Worm (Caenorhabditis elegans) whole organism, L1 larva: ENCODE measurements around the gene twk-46.

Experiments
- C04F5.9 ChIP-seq: sonication (generic microtip); optimal IDR thresholded peaks from 2 replicates; lab custom pipeline; 2016; ENCODE audit warnings: missing genetic modification characterization, missing compliant biosample characterization
- C16A3.4 ChIP-seq: fragments of 150-350 bp; optimal IDR thresholded peaks from 2 replicates; lab custom pipeline; 2014; ENCODE audit warnings: missing biosample characterization, missing genetic modification characterization
- Y116A8C.19 ChIP-seq: sonication (generic microtip); optimal IDR thresholded peaks from 2 replicates; lab custom pipeline; 2016; ENCODE audit warnings: missing compliant biosample characterization, missing genetic modification characterization, borderline replicate concordance
- aha-1 ChIP-seq: fragments of 150-350 bp; optimal IDR thresholded peaks from 2 replicates; lab custom pipeline; 2014; ENCODE audit warnings: missing biosample characterization, missing genetic modification characterization
- aly-2 ChIP-seq: fragments of 150-350 bp; optimal IDR thresholded peaks from 2 replicates; lab custom pipeline; 2014; ENCODE audit warnings: missing biosample characterization, missing genetic modification characterization
- ama-1 ChIP-seq: fragments of 150-350 bp; optimal IDR thresholded peaks from 2 replicates; lab custom pipeline; 2014
- blmp-1 ChIP-seq: fragments of 150-350 bp; optimal IDR thresholded peaks from 2 replicates; lab custom pipeline; 2014; ENCODE audit warnings: missing biosample characterization, missing genetic modification characterization
- ceh-90 ChIP-seq: sonication (generic microtip); optimal IDR thresholded peaks from 2 replicates; lab custom pipeline; 2016; ENCODE audit warnings: missing genetic modification characterization, missing compliant biosample characterization
- dpl-1 ChIP-seq, 3 experiments: fragments of 150-350 bp in 2 of 3; sonication (generic microtip) in 1 of 3; optimal IDR thresholded peaks; 2 replicates each; lab custom pipeline; 2014 to 2017; ENCODE audit warnings: missing biosample characterization in 3 of 3, missing genetic modification characterization in 3 of 3, missing genetic modification reagents in 3 of 3
- dsc-1 ChIP-seq: sonication (generic microtip); optimal IDR thresholded peaks from 2 replicates; lab custom pipeline; 2016; ENCODE audit warnings: mild to moderate bottlenecking, missing genetic modification characterization, missing compliant biosample characterization
- efl-1 ChIP-seq, 4 experiments: fragments of 150-350 bp; optimal IDR thresholded peaks in 3 of 4; peaks in 1 of 4; 1 replicate in 1 of 4; 2 replicates in 3 of 4; lab custom pipeline; 2014; ENCODE audit warnings: missing biosample characterization in 2 of 4, missing genetic modification characterization in 2 of 4, missing genetic modification reagents in 2 of 4
- efl-3 ChIP-seq: fragments of 200-800 bp; sonication (Bioruptor generic); optimal IDR thresholded peaks from 2 replicates; lab custom pipeline; 2018; ENCODE audit warnings: mild to moderate bottlenecking, missing genetic modification characterization, missing compliant biosample characterization
- egl-13 ChIP-seq: sonication (generic microtip); optimal IDR thresholded peaks from 2 replicates; lab custom pipeline; 2016; ENCODE audit warnings: missing genotype, missing genetic modification reagents, missing genetic modification characterization, missing compliant biosample characterization
- egl-27 ChIP-seq, 2 experiments: fragments of 150-350 bp in 1 of 2; sonication (generic microtip); optimal IDR thresholded peaks; 3 replicates each; lab custom pipeline; 2017 to 2018; ENCODE audit warnings: missing biosample characterization in 2 of 2, missing genetic modification characterization in 2 of 2, missing genetic modification reagents in 2 of 2
- elt-2 ChIP-seq: sonication (generic microtip); optimal IDR thresholded peaks from 2 replicates; lab custom pipeline; 2016; ENCODE audit warnings: missing genetic modification characterization, mild to moderate bottlenecking, inconsistent platforms, missing compliant biosample characterization, missing genetic modification reagents
- fkh-10 ChIP-seq: sonication (generic microtip); optimal IDR thresholded peaks from 2 replicates; lab custom pipeline; 2017; ENCODE audit warnings: missing biosample characterization, missing genetic modification reagents, missing genetic modification characterization
- fkh-4 ChIP-seq: sonication (generic microtip); optimal IDR thresholded peaks from 2 replicates; lab custom pipeline; 2016; ENCODE audit warnings: missing compliant biosample characterization, missing genetic modification characterization, borderline replicate concordance
- fos-1 ChIP-seq: fragments of 150-350 bp; optimal IDR thresholded peaks from 2 replicates; lab custom pipeline; 2014; ENCODE audit warnings: missing biosample characterization, missing genetic modification characterization
- hlh-4 ChIP-seq: sonication (generic microtip); optimal IDR thresholded peaks from 2 replicates; lab custom pipeline; 2016; ENCODE audit warnings: mild to moderate bottlenecking, missing genetic modification characterization, missing compliant biosample characterization
- hpl-2 ChIP-seq: fragments of 150-350 bp; optimal IDR thresholded peaks from 2 replicates; lab custom pipeline; 2014; ENCODE audit warnings: missing biosample characterization, missing genetic modification reagents, missing genetic modification characterization
- jun-1 ChIP-seq: fragments of 150-350 bp; optimal IDR thresholded peaks from 2 replicates; lab custom pipeline; 2014; ENCODE audit warnings: missing biosample characterization, missing genetic modification reagents, missing genetic modification characterization
- lin-13 ChIP-seq: fragments of 150-350 bp; optimal IDR thresholded peaks from 2 replicates; lab custom pipeline; 2014; ENCODE audit warnings: missing biosample characterization, missing genetic modification reagents, missing genetic modification characterization
- lin-35 ChIP-seq, 2 experiments: fragments of 150-350 bp; optimal IDR thresholded peaks; 2 replicates each; lab custom pipeline; 2014; ENCODE audit warnings: missing biosample characterization in 2 of 2, missing genetic modification characterization in 2 of 2, missing genetic modification reagents in 2 of 2
- lir-3 ChIP-seq: sonication (generic microtip); optimal IDR thresholded peaks from 2 replicates; lab custom pipeline; 2016; ENCODE audit warnings: mild to moderate bottlenecking, missing genetic modification characterization, moderate library complexity, missing compliant biosample characterization; ENCODE audit not compliant: poor library complexity
- mef-2 ChIP-seq: fragments of 150-350 bp; optimal IDR thresholded peaks from 2 replicates; lab custom pipeline; 2014; ENCODE audit warnings: missing biosample characterization, missing genetic modification characterization
- nhr-19 ChIP-seq: fragments of 200-800 bp; sonication (Bioruptor generic); conservative IDR thresholded peaks from 2 replicates; pipeline ENCODE4 v1.3.6; 2022; ENCODE audit warnings: missing genetic modification characterization, missing compliant biosample characterization
- nhr-28 ChIP-seq: fragments of 150-350 bp; optimal IDR thresholded peaks from 2 replicates; lab custom pipeline; 2014; ENCODE audit warnings: missing biosample characterization, missing genetic modification characterization
- nhr-71 ChIP-seq: sonication (generic microtip); optimal IDR thresholded peaks from 2 replicates; lab custom pipeline; 2016; ENCODE audit warnings: mild to moderate bottlenecking, missing genetic modification characterization, moderate library complexity, missing compliant biosample characterization
- nhr-90 ChIP-seq: sonication (generic microtip); optimal IDR thresholded peaks from 2 replicates; lab custom pipeline; 2016; ENCODE audit warnings: mild to moderate bottlenecking, missing genetic modification characterization, missing compliant biosample characterization; ENCODE audit not compliant: poor library complexity
- pag-3 ChIP-seq: sonication (generic microtip); optimal IDR thresholded peaks from 2 replicates; lab custom pipeline; 2017; ENCODE audit warnings: missing genetic modification characterization, mild to moderate bottlenecking, missing compliant biosample characterization, antibody characterized with exemption, borderline replicate concordance; ENCODE audit not compliant: insufficient read depth
- rnt-1 ChIP-seq: sonication (generic microtip); optimal IDR thresholded peaks from 2 replicates; lab custom pipeline; 2016; ENCODE audit warnings: mild to moderate bottlenecking, missing genetic modification characterization, moderate library complexity, missing compliant biosample characterization
- skn-1 ChIP-seq: fragments of 150-350 bp; optimal IDR thresholded peaks from 2 replicates; lab custom pipeline; 2014; ENCODE audit warnings: missing biosample characterization, missing genetic modification characterization
- sox-4 ChIP-seq: sonication (generic microtip); optimal IDR thresholded peaks from 2 replicates; lab custom pipeline; 2016; ENCODE audit warnings: missing genetic modification characterization, missing compliant biosample characterization
- vab-15 ChIP-seq: sonication (generic microtip); optimal IDR thresholded peaks from 2 replicates; lab custom pipeline; 2017; ENCODE audit warnings: missing genotype, mild to moderate bottlenecking, missing genetic modification characterization, missing compliant biosample characterization
- zip-4 ChIP-seq: fragments of 200-800 bp; sonication (Bioruptor generic); optimal IDR thresholded peaks from 2 replicates; lab custom pipeline; 2018; ENCODE audit warnings: mild to moderate bottlenecking, missing genetic modification characterization, moderate library complexity, missing compliant biosample characterization

twk-46 gene

DNA sequence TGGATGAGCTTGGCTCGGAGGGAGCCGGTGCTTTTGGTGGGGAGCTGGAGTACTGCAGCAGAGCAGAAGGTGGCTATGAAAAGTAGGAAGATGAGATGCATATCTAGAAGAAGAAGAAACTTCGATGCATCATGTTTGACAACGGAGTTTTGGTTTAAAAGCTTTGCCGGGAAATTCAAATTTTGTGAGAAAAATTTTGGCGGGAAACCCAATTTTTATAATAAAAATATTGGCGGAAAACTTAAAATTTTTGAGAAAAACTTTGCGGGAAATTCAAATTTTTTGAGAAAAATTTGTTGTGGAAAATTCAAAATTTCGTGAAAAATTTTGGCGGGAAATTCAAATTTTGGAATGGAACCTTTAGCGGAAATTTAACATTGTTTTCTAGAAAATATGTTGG lies 15.2 kb upstream of the twk-46 start, which contains the start of gene asp-15:
asp-15 (minus strand) TSS at position 101 of the 400 bp plus-strand sequence.
- TF ChIP-seq hlh-4 (no peak), fkh-4 (tag; lab: Kevin White, UChicago) (no peak), lin-13 (GFP tag; lab: Kevin White, UChicago) (no peak), jun-1 (tag; lab: Kevin White, UChicago) (no peak), Y116A8C.19 (tag; lab: Kevin White, UChicago) (no peak), fkh-10 (no peak)
- TF ChIP-seq, all 84 proteins: peak for 0

- TF ChIP-seq blmp-1 (tag; lab: Kevin White, UChicago) (no peak), nhr-28 (tag; lab: Kevin White, UChicago) (no peak), fos-1 (tag; lab: Kevin White, UChicago) (no peak), dsc-1 (tag; lab: Kevin White, UChicago) (no peak), nhr-90 (no peak), Y116A8C.19 (tag; lab: Kevin White, UChicago) (no peak), aha-1 (tag; lab: Kevin White, UChicago) (no peak), dpl-1 (GFP tag; optimal IDR thresholded peaks at IDR 0.05; lab: Kevin White, UChicago) (no peak), lir-3 (tag; lab: Kevin White, UChicago) (no peak), rnt-1 (tag; lab: Kevin White, UChicago) (no peak)
Observed at ce11 chrV:19047442-19047841, 12.5 kb upstream of the twk-46 start.

DNA sequence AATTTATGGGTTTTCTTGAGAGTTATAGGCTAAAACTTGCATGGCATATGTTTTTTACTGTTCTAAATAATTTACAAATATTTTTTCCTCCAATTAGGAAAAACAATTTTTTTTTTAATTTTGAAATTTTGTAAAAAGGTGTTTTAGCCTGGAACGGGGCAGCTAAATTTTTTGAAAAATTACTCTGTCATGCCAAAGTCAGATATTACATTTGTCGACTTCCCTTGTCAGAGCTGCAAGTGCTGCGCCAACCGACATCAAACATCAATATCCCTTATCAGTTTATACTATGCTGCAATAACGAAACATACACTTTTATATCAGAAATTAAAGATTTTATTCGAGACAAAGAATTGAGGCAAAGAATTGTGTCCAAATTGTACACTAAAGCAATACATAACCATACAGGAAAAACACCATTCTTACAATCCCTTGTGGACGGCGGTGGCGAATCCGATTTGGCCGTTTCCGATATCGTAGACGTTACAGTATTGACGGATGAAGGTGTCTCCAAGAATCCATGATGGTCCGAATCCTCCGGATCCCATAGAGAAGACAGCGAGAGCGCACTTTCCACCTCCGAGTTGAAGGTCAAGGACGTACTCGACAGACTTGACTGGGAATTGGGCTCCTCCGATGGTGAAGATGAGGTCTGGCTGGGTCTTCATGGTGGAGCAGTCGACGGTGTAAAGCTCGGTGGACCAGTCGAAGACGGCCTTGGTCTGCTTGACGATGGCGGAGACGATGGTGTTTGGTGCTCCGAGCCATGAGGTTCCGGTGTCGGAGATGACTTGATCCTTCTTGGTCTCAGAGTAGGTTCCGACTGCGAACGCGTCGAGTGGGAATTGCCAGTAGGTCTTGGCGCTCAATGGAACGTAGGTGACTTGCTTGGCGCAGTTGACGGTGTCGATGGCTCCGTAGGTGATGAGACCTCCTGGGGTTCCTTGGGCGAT lies 10.6 kb upstream of the twk-46 start:
- TF ChIP-seq C16A3.4 (no peak), nhr-19 (peak; percentile 15; the same call in 1 of the 2 replicates), hpl-2 (no peak), nhr-71 (tag; lab: Kevin White, UChicago) (peak; percentile 47), egl-27 (tag; optimal IDR thresholded peaks at IDR 0.05; lab: Kevin White, UChicago) (no peak), zip-4 (GFP tag; lab: Kevin White, UChicago) (no peak), mef-2 (tag; lab: Kevin White, UChicago) (no peak), pag-3 (tag; lab: Kevin White, UChicago) (no peak), egl-13 (tag; lab: Kevin White, UChicago) (no peak), C04F5.9 (tag; lab: Kevin White, UChicago) (no peak), nhr-90 (peak; percentile 15), ama-1 (lab: Kevin White, UChicago) (peak; percentile 2), lin-35 (GFP tag; optimal IDR thresholded peaks at IDR 0.05; lab: Kevin White, UChicago) (peak in 1 of 2 experiments; percentile 50), efl-3 (GFP tag; lab: Kevin White, UChicago) (no peak), ceh-90 (no peak), aly-2 (tag; lab: Kevin White, UChicago) (peak; percentile 90), sox-4 (tag; lab: Kevin White, UChicago) (no peak), skn-1 (tag; lab: Kevin White, UChicago) (no peak), vab-15 (tag; lab: Kevin White, UChicago) (no peak), efl-1 (optimal IDR thresholded peaks at IDR 0.05; lab: Kevin White, UChicago) (no peak), efl-1 (GFP tag; optimal IDR thresholded peaks at IDR 0.05 in 1 of 2; lab: Kevin White, UChicago) (peak in 1 of 2 experiments; percentile 89), elt-2 (tag; lab: Kevin White, UChicago) (peak; percentile 35)
